Worm (Caenorhabditis elegans): ENCODE results near the gene prcc-1.

Gene prcc-1

DNA sequence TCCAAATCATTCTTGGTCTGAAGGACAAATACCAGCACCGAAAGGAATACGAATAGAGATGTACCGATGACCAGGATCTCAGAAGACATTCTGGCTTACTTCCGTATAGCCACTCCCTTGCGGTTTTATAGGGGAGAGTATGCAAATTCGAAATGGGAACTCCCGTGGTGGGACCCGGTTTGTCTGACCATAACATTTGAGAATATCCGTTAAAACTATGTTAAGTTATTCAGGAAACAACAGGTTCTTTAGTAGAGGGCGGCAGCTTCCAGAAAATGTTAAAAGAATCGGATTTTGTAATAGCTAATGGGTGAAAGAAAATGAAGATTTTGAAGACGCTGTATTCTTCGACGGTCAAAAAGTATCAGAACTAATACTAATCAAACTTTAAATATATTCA is 26.4 kb downstream of the prcc-1 start, which contains the start of gene col-131:
Gene col-131 (minus strand): TSS at position 101 of the 400 bp plus-strand sequence.
- TF ChIP-seq ceh-34 (tag; optimal IDR thresholded peaks at IDR 0.05) (no peak), pqm-1 (tag; optimal IDR thresholded peaks at IDR 0.05) (no peak), pha-2 (tag; optimal IDR thresholded peaks at IDR 0.05) (no peak), elt-4 (tag; optimal IDR thresholded peaks at IDR 0.05) (no peak), nhr-232 (tag; optimal IDR thresholded peaks at IDR 0.05) (no peak), lin-11 (tag; optimal IDR thresholded peaks at IDR 0.05) (no peak), syd-9 (tag; optimal IDR thresholded peaks at IDR 0.05) (no peak), hlh-8 (tag; optimal IDR thresholded peaks at IDR 0.05) (no peak), odd-2 (tag; optimal IDR thresholded peaks at IDR 0.05) (no peak), ceh-14 (tag; optimal IDR thresholded peaks at IDR 0.05) (no peak), ets-4 (tag; optimal IDR thresholded peaks at IDR 0.05) (no peak), lim-6 (tag; optimal IDR thresholded peaks at IDR 0.05) (no peak)

DNA sequence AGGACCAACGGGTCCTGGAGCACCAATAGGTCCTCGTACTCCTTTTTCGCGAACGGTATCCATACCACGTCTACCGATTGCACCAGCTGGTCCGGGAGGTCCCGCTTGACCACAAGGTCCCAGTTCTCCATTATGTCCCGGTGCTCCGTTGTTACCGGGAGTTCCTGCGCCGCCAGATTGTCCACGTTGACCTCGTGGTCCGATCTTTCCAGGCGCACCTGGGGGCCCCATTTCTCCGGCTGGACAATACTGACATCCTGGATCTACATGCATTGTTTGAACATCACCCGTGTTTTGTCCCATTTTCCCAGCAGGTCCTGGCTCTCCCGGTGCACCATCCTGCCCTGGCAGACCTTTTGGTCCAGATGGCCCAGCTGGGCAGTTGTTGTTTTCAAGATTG is 27.6 kb downstream of the prcc-1 start:
- TF ChIP-seq elt-4 (tag; optimal IDR thresholded peaks at IDR 0.05), result peak; percentile 37
- no peak for TF ChIP-seq ztf-16 (tag; optimal IDR thresholded peaks at IDR 0.05)
- no peak for TF ChIP-seq elt-2 (tag; optimal IDR thresholded peaks at IDR 0.05)

DNA sequence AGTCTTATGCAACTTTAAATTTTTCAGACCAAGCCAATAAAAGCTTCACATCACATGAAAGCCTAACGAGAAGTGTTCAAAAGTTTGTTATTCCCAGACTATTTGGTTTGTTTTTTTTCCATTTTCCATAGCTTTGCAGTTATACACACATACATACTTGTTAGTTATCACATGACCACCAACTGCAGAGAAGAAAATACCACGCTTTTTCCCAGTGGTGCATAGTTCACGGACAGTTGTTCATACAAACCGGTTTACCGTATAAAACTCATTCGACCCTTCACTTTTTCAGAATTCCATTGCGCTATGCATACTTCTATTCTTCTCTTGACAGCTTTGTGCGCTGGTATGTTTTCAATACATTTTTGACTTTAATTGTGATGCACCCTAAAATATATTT is 29.9 kb downstream of the prcc-1 start, which contains the start of gene scl-5:
Gene scl-5 (plus strand): TSS at position 301 of the 400 bp plus-strand sequence.
- no peak for TF ChIP-seq F13H6.1 (tag; optimal IDR thresholded peaks at IDR 0.05)
- TF ChIP-seq ceh-48 (tag; optimal IDR thresholded peaks at IDR 0.05), result no peak
- no peak for TF ChIP-seq ceh-9 (tag; optimal IDR thresholded peaks at IDR 0.05)
- TF ChIP-seq pax-1 (tag; optimal IDR thresholded peaks at IDR 0.05), result no peak
- no peak for TF ChIP-seq K09A11.1 (tag; optimal IDR thresholded peaks at IDR 0.05; ENCODE audit: insufficient read depth)
- TF ChIP-seq hlh-13 (GFP tag; optimal IDR thresholded peaks at IDR 0.05), result no peak
- TF ChIP-seq T23F11.4 (GFP tag; optimal IDR thresholded peaks at IDR 0.05), result no peak
- TF ChIP-seq npax-4 (tag; optimal IDR thresholded peaks at IDR 0.05), result no peak
- no peak for TF ChIP-seq ceh-19 (GFP tag; optimal IDR thresholded peaks at IDR 0.05)
- no peak for TF ChIP-seq tbx-2 (tag; optimal IDR thresholded peaks at IDR 0.05)
- TF ChIP-seq madf-2 (tag; optimal IDR thresholded peaks at IDR 0.05), result no peak
- no peak for TF ChIP-seq rnt-1 (tag; optimal IDR thresholded peaks at IDR 0.05)
- TF ChIP-seq ahr-1 (tag; optimal IDR thresholded peaks at IDR 0.05), result no peak

DNA sequence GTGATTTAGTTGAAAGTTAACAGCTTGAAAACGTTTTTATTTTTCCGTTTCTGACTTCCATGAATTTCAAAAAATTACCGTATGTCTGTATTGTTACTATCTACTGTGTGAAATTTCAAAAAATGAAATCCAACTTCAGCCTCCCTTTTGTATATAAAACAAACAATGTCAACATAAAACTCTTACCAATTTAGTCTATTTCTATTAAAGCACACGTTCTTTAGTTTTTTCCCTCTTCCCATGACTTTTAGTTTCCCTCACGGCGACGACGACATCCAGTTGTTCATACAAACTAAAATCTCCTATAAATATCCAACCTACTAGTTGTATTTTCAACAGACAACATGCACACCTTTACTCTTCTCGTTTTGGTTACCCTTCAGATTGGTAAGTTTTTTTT is 34.3 kb downstream of the prcc-1 start, which contains the start of gene scl-3:
Gene scl-3 (plus strand): TSS at position 301 of the 400 bp plus-strand sequence.
- no peak for TF ChIP-seq ceh-30 (tag; optimal IDR thresholded peaks at IDR 0.05)
- no peak for TF ChIP-seq pag-3 (tag; optimal IDR thresholded peaks at IDR 0.05; ENCODE audit: borderline replicate concordance)
- no peak for TF ChIP-seq unc-55 (GFP tag; optimal IDR thresholded peaks at IDR 0.05)
- TF ChIP-seq tbx-2 (tag; optimal IDR thresholded peaks at IDR 0.05), result no peak
- no peak for TF ChIP-seq sox-4 (tag; optimal IDR thresholded peaks at IDR 0.05)
- TF ChIP-seq fax-1 (tag; optimal IDR thresholded peaks at IDR 0.05), result no peak
- TF ChIP-seq T23F11.4 (GFP tag; optimal IDR thresholded peaks at IDR 0.05), result no peak
- TF ChIP-seq ceh-24 (tag; optimal IDR thresholded peaks at IDR 0.05), result no peak
- no peak for TF ChIP-seq unc-86 (tag; optimal IDR thresholded peaks at IDR 0.05)
- TF ChIP-seq pha-2 (tag; optimal IDR thresholded peaks at IDR 0.05), result no peak

- TF ChIP-seq pag-3 (tag; optimal IDR thresholded peaks at IDR 0.05; ENCODE audit: borderline replicate concordance), result no peak
- TF ChIP-seq unc-42 (tag; optimal IDR thresholded peaks at IDR 0.05), result no peak
- TF ChIP-seq mec-3 (tag; optimal IDR thresholded peaks at IDR 0.05; ENCODE audit: borderline replicate concordance), result no peak
- TF ChIP-seq nfya-1 (tag; optimal IDR thresholded peaks at IDR 0.05), result no peak
- TF ChIP-seq pha-4 (tag; optimal IDR thresholded peaks at IDR 0.05), result no peak
- TF ChIP-seq elt-4 (tag; optimal IDR thresholded peaks at IDR 0.05), result no peak
- no peak for TF ChIP-seq hlh-30 (tag; optimal IDR thresholded peaks at IDR 0.05; ENCODE audit: insufficient read depth)
- TF ChIP-seq pat-9 (tag; optimal IDR thresholded peaks at IDR 0.05), result no peak
- TF ChIP-seq sox-2 (GFP tag; IDR thresholded peaks at IDR 0.05), result no peak
Observed at ce11 chrIV:13057418-13057817, 36.2 kb downstream of the prcc-1 start, which contains the start of gene scl-2. Gene scl-2, plus strand, starts transcription at chrIV:13057710.
